Fruit fly (Drosophila melanogaster) whole organism, prepupa: ENCODE measurements around the gene Enoph.

ENCODE experiments used
- CG10669 ChIP-seq: fragments of 200-800 bp; sonication (Bioruptor generic); optimal IDR thresholded peaks from 3 replicates; lab custom pipeline; 2018; ENCODE audit warnings: missing biosample characterization, mild to moderate bottlenecking, missing genetic modification characterization, moderate library complexity
- CG11762 ChIP-seq: fragments of 200-800 bp; sonication (Bioruptor generic); optimal IDR thresholded peaks from 3 replicates; lab custom pipeline; 2016; ENCODE audit warnings: missing biosample characterization, missing genetic modification characterization; ENCODE audit not compliant: insufficient read depth
- CG15336 ChIP-seq: fragments of 200-800 bp; sonication (Bioruptor generic); IDR thresholded peaks from 2 replicates; pipeline ENCODE4 v1.3.6; 2022; ENCODE audit warnings: missing biosample characterization, missing genetic modification characterization
- CG1621 ChIP-seq: fragments of 200-800 bp; sonication (Bioruptor generic); optimal IDR thresholded peaks from 3 replicates; lab custom pipeline; 2018; ENCODE audit warnings: missing biosample characterization, mild to moderate bottlenecking, missing genetic modification characterization
- CG16779 ChIP-seq: fragments of 200-800 bp; sonication (Bioruptor generic); optimal IDR thresholded peaks from 3 replicates; lab custom pipeline; 2017; ENCODE audit warnings: missing biosample characterization, mild to moderate bottlenecking, missing genetic modification characterization
- CG3032 ChIP-seq: fragments of 200-800 bp; optimal IDR thresholded peaks from 2 replicates; lab custom pipeline; 2019; ENCODE audit warnings: missing biosample characterization, mild to moderate bottlenecking, missing genetic modification characterization, moderate library complexity
- CG31627 ChIP-seq: fragments of 200-800 bp; sonication (Bioruptor generic); optimal IDR thresholded peaks from 3 replicates; lab custom pipeline; 2016; ENCODE audit warnings: missing biosample characterization, missing genetic modification characterization
- CG34406 ChIP-seq: fragments of 200-800 bp; sonication (Bioruptor generic); optimal IDR thresholded peaks from 3 replicates; lab custom pipeline; 2016; ENCODE audit warnings: missing biosample characterization, missing genetic modification characterization
- CG4318 ChIP-seq: fragments of 200-800 bp; sonication (Bioruptor generic); optimal IDR thresholded peaks from 3 replicates; lab custom pipeline; 2017; ENCODE audit warnings: missing biosample characterization, mild to moderate bottlenecking, missing genetic modification characterization
- CG6163 ChIP-seq: fragments of 200-800 bp; sonication (Bioruptor generic); IDR thresholded peaks from 3 replicates; pipeline ENCODE4 v1.3.6; 2022; ENCODE audit warnings: missing biosample characterization, missing genetic modification characterization
- CG6792 ChIP-seq: fragments of 200-800 bp; sonication (Bioruptor generic); optimal IDR thresholded peaks from 3 replicates; lab custom pipeline; 2016; ENCODE audit warnings: missing biosample characterization, missing genetic modification characterization
- CG6808 ChIP-seq: fragments of 200-800 bp; sonication (Bioruptor generic); optimal IDR thresholded peaks from 3 replicates; lab custom pipeline; 2017; ENCODE audit warnings: missing biosample characterization, missing genetic modification characterization, mild to moderate bottlenecking, moderate library complexity, missing genetic modification reagents
- CG6854 ChIP-seq: fragments of 200-800 bp; sonication (Bioruptor generic); optimal IDR thresholded peaks from 2 replicates; lab custom pipeline; 2017; ENCODE audit warnings: missing biosample characterization, mild to moderate bottlenecking, missing genetic modification characterization
- CG8119 ChIP-seq: fragments of 200-800 bp; sonication (Bioruptor generic); IDR thresholded peaks from 3 replicates; pipeline ENCODE4 v1.3.6; 2022; ENCODE audit warnings: missing biosample characterization, missing genetic modification characterization
- CG8319 ChIP-seq: fragments of 200-800 bp; sonication (Bioruptor generic); optimal IDR thresholded peaks from 3 replicates; lab custom pipeline; 2016; ENCODE audit warnings: missing biosample characterization, missing genetic modification characterization
- CG8632 ChIP-seq: fragments of 200-800 bp; sonication (Bioruptor generic); optimal IDR thresholded peaks from 3 replicates; lab custom pipeline; 2016; ENCODE audit warnings: missing biosample characterization, missing genetic modification characterization
- CG9139 ChIP-seq: fragments of 200-800 bp; sonication (Bioruptor generic); optimal IDR thresholded peaks from 3 replicates; lab custom pipeline; 2017; ENCODE audit warnings: missing biosample characterization, mild to moderate bottlenecking, missing genetic modification characterization
- Eip75B ChIP-seq: fragments of 200-800 bp; sonication (Bioruptor generic); optimal IDR thresholded peaks from 3 replicates; lab custom pipeline; 2016; ENCODE audit warnings: missing biosample characterization, missing genetic modification characterization
- Eip78C ChIP-seq: fragments of 200-800 bp; sonication (Bioruptor generic); peaks from one replicate; lab custom pipeline; 2016; ENCODE audit warnings: missing biosample characterization, missing genetic modification characterization
- Eip93F ChIP-seq: fragments of 200-800 bp; sonication (Bioruptor generic); optimal IDR thresholded peaks from 2 replicates; lab custom pipeline; 2016; ENCODE audit warnings: missing biosample characterization, mild to moderate bottlenecking, missing genetic modification characterization
- Ets96B ChIP-seq: fragments of 200-800 bp; optimal IDR thresholded peaks from 2 replicates; lab custom pipeline; 2019; ENCODE audit warnings: missing biosample characterization, mild to moderate bottlenecking, missing genetic modification characterization, moderate library complexity
- Gug ChIP-seq: fragments of 200-800 bp; sonication (Bioruptor generic); IDR thresholded peaks from 2 replicates; pipeline ENCODE4 v1.3.6; 2022; ENCODE audit warnings: missing biosample characterization, missing genetic modification characterization
- Hr38 ChIP-seq: sonication (Bioruptor generic); optimal IDR thresholded peaks from 2 replicates; lab custom pipeline; 2016; ENCODE audit warnings: missing biosample characterization, missing genetic modification characterization
- Hr39 ChIP-seq: fragments of 200-800 bp; sonication (Bioruptor generic); optimal IDR thresholded peaks from 2 replicates; lab custom pipeline; 2016; ENCODE audit warnings: missing biosample characterization, missing genetic modification characterization
- Sox14 ChIP-seq: fragments of 200-800 bp; sonication (Bioruptor generic); optimal IDR thresholded peaks from 3 replicates; lab custom pipeline; 2016; ENCODE audit warnings: missing biosample characterization, missing genetic modification characterization
- Sox15 ChIP-seq: fragments of 200-800 bp; sonication (Bioruptor generic); optimal IDR thresholded peaks from 3 replicates; lab custom pipeline; 2016; ENCODE audit warnings: missing biosample characterization, missing genetic modification characterization
- achi ChIP-seq: fragments of 200-800 bp; sonication (Bioruptor generic); optimal IDR thresholded peaks from 3 replicates; lab custom pipeline; 2016; ENCODE audit warnings: missing biosample characterization, missing genetic modification characterization
- cyc ChIP-seq: fragments of 200-800 bp; sonication (Bioruptor generic); optimal IDR thresholded peaks from 3 replicates; lab custom pipeline; 2016; ENCODE audit warnings: missing biosample characterization, missing genetic modification characterization
- dac ChIP-seq: fragments of 200-800 bp; sonication (Bioruptor generic); optimal IDR thresholded peaks from 2 replicates; lab custom pipeline; 2017; ENCODE audit warnings: missing biosample characterization, mild to moderate bottlenecking, missing genetic modification characterization
- eg ChIP-seq: fragments of 200-800 bp; sonication (Bioruptor generic); IDR thresholded peaks from 3 replicates; pipeline ENCODE4 v1.3.6; 2022; ENCODE audit warnings: missing biosample characterization, missing genetic modification characterization
- esn ChIP-seq: fragments of 200-800 bp; sonication (Bioruptor generic); optimal IDR thresholded peaks from 2 replicates; lab custom pipeline; 2016; ENCODE audit warnings: missing biosample characterization, mild to moderate bottlenecking, missing genetic modification characterization, moderate library complexity
- fd59A ChIP-seq: fragments of 200-800 bp; sonication (Bioruptor generic); optimal IDR thresholded peaks from 2 replicates; lab custom pipeline; 2017; ENCODE audit warnings: missing biosample characterization, mild to moderate bottlenecking, missing genetic modification characterization, missing genetic modification reagents
- fkh ChIP-seq: fragments of 200-800 bp; sonication (Bioruptor generic); optimal IDR thresholded peaks from 3 replicates; lab custom pipeline; 2017; ENCODE audit warnings: missing biosample characterization, mild to moderate bottlenecking, missing genetic modification characterization, moderate library complexity
- lz ChIP-seq: fragments of 200-800 bp; sonication (Bioruptor generic); optimal IDR thresholded peaks from 3 replicates; lab custom pipeline; 2016; ENCODE audit warnings: missing biosample characterization, missing genetic modification characterization
- net ChIP-seq: fragments of 200-800 bp; sonication (Bioruptor generic); optimal IDR thresholded peaks from 3 replicates; lab custom pipeline; 2016; ENCODE audit warnings: missing biosample characterization, missing genetic modification characterization
- pdm3 ChIP-seq: fragments of 200-800 bp; sonication (Bioruptor generic); optimal IDR thresholded peaks from 3 replicates; lab custom pipeline; 2016; ENCODE audit warnings: missing biosample characterization, missing genetic modification characterization
- spab ChIP-seq: fragments of 200-800 bp; sonication (Bioruptor generic); optimal IDR thresholded peaks from 2 replicates; lab custom pipeline; 2017; ENCODE audit warnings: missing biosample characterization, mild to moderate bottlenecking, missing genetic modification characterization, missing genetic modification reagents
- ss ChIP-seq, 2 experiments: fragments of 200-800 bp; sonication (Bioruptor generic); optimal IDR thresholded peaks; 2 replicates in 1 of 2; 3 replicates in 1 of 2; lab custom pipeline; 2017 to 2018; ENCODE audit warnings: mild to moderate bottlenecking in 2 of 2, missing biosample characterization in 2 of 2, missing genetic modification characterization in 2 of 2, moderate library complexity in 1 of 2
- svp ChIP-seq: fragments of 200-800 bp; sonication (Bioruptor generic); peaks from one replicate; lab custom pipeline; 2016; ENCODE audit warnings: missing biosample characterization, missing genetic modification characterization

Gene Enoph

DNA sequence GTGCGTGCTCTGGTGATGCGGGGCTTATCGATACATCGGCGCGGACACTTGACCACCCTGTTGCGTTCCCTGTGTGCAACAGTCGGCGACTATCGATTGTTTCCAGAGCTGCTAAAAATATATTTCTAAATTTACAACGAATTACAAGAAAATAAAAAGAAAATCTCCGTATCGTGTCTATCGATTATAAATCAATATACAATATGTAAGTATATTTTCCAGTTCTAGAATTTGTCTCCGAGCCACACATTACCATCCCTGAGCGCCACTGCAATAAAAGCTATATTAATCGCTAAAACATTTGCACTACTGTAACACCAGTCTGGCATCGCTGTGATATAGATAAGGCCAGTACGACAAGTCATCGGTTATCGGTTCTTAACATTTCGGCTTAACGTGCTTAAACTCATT lies 24.3 kb downstream of the Enoph start, which contains the start of the genes Kat60 and Mms19 (continued):
- TF ChIP-seq CG8632 (GFP tag; lab: Kevin White, UChicago), result peak; percentile 29
- peak; percentile 68 for TF ChIP-seq pdm3 (GFP tag; lab: Kevin White, UChicago)
- TF ChIP-seq cyc (GFP tag; lab: Kevin White, UChicago), result peak; percentile 77
- peak; percentile 48 for TF ChIP-seq achi (GFP tag; lab: Kevin White, UChicago)
- TF ChIP-seq CG34406, result peak; percentile 16
- TF ChIP-seq, all 60 proteins: peak for 27

DNA sequence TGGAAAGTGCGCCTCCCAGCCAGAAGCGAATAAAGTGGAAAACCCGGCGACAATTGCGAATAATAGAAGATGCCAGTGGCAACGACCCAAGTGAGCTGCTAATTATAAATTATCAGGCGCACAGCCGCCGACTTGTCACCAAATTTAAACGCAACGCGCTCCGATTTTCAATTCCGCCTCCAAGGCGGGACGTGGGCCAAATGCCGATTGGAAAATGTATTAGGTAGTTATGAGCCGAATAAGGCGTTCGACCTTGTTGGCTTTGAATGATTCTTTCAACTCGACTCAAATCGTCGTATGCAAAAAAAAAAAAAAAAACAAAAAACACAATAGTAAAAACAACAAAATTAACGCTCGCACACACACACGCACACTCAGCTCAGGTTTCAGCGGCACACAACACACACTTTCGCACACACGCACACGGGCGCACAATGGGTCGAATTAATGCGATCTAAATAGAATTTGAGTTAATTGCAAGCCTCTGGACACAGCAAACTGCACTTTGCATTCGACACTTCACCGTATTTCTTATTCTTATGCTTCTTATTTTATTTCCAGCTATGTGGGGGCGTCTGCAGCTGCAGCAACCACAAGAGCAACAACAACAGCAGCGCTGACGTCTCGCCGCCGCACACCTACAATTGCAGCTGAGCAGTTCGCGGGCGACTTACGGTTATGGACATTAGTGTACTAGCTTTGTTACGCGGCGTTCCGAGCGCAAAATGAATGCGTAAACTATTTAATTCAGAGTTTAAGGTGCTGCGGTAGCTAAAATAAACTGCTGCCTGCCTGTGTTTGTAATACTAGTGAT lies 24.9 kb downstream of the Enoph start:
- peak; percentile 32; the same call in 1 of the 2 replicates for TF ChIP-seq CG15336 (GFP tag; lab: Robert Waterston, UW)
- TF ChIP-seq CG8119 (GFP tag; lab: Robert Waterston, UW), result peak; percentile 52
- TF ChIP-seq fkh (GFP tag; lab: Kevin White, UChicago), result no peak
- TF ChIP-seq CG16779 (tag; lab: Kevin White, UChicago), result peak; percentile 53
- no peak for TF ChIP-seq CG31627
- peak in 1 of 2 experiments; percentile 44 for TF ChIP-seq ss (GFP tag; optimal IDR thresholded peaks at IDR 0.05; lab: Kevin White, UChicago)
- TF ChIP-seq, all 60 proteins: peak for 4

DNA sequence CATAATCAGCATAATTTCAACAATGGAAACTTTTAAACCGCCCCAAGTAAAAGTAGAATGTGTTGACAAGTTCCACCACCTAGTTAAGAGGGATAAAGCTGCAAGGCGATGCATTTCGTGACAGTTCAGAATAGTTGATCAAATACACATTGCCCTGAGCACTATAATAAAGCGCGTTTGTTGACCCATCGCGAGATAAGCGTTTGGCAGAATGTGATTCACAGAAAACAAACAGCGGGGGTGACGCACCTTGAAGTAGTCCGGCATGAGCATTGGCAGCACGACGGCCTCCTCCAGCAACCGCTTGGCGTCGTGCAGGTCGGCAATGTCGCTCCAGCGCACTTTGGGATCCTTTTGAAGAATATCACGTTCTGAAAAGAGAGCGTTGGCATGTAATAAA lies 27.0 kb downstream of the Enoph start:
- TF ChIP-seq CG6854 (GFP tag; lab: Kevin White, UChicago) (no peak), eg (GFP tag; lab: Robert Waterston, UW) (0 out of 3 replicates have a peak, but pooled peaks have one; percentile 31)

DNA sequence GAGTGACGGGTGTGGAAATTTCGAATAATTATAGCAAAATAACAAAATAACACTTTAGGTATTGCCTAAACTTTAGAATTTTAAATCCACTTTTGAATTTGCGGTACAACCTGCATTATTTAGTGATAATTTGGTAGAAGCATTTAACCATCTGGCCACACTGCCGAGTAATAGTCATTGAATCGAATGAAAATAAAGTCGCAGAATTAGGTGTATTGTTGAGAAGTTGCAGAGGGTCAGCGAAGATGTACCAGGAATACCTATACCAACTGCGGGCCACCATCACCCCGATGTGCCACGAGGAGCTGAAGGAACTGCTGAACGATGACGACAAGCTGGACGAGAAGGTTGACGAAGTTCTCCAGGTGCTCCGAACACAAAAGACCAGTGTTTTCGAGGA lies 30.5 kb downstream of the Enoph start, which contains the start of gene Vps37B:
Gene Vps37B (plus strand): TSS at position 134 of the 400 bp plus-strand sequence.
- TF ChIP-seq Gug (GFP tag; lab: Robert Waterston, UW) (no peak), Hr38 (GFP tag; lab: Kevin White, UChicago) (no peak), CG11762 (GFP tag; lab: Kevin White, UChicago) (no peak), Eip93F (no peak)

DNA sequence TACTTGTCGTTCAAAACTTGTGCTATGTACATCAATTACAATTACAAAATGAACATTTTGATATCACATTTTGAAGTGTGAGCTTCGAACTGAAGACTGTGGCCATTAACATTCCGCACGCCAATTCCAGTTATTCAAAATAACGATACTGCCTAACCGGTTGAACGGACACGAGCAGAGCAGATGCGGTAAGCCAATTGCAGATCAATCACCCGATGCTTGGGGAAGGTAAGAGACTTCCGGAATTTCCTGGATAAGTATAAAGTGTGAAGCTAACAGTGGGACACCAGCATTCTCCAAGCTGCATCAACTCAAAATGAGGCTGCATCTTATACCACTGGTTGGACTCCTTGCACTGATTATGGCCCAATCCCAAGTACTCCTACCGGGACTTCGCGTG lies 32.6 kb downstream of the Enoph start, which contains the start of gene CG14664:
Gene CG14664 (plus strand): TSS at position 301 of the 400 bp plus-strand sequence.
- TF ChIP-seq CG4318 (no peak), dac (GFP tag; lab: Kevin White, UChicago) (no peak), CG8319 (GFP tag; lab: Kevin White, UChicago) (no peak)

DNA sequence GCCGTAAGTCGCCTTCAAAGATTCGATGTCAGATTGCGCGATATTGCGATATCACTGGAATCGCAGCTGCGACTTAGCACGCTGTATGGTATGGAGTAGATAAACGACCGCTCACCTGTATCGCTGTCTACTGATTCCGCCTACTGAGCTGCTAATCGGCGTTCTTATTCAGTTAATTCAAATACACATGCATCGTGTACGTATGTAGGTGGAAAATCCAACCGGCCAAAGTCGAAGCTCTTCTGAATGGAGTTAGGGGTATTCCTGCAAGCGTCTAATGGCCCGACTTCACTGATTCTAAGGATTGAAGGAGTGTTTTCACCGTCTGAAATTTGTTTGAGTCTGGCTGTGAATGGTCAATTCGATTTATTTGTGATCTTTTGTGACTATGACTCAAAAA lies 33.3 kb downstream of the Enoph start, which contains the start of gene CG2604:
Gene CG2604 (minus strand): TSS at position 231 of the 400 bp plus-strand sequence.
- no peak for TF ChIP-seq Eip75B (GFP tag; lab: Kevin White, UChicago)
- TF ChIP-seq lz (GFP tag; lab: Kevin White, UChicago), result peak; percentile 1
- no peak for TF ChIP-seq CG10669 (GFP tag; lab: Kevin White, UChicago)
- TF ChIP-seq CG6854 (GFP tag; lab: Kevin White, UChicago), result peak; percentile 64
- peak; percentile 29 for TF ChIP-seq esn
- peak; percentile 33 for TF ChIP-seq Sox14
- TF ChIP-seq Ets96B (tag; lab: Kevin White, UChicago), result peak; percentile 9
- peak in 1 of 2 experiments; percentile 72 for TF ChIP-seq ss (GFP tag; optimal IDR thresholded peaks at IDR 0.05; lab: Kevin White, UChicago)
- TF ChIP-seq spab (GFP tag; lab: Kevin White, UChicago), result no peak
- no peak for TF ChIP-seq svp (GFP tag; lab: Kevin White, UChicago)
- no peak for TF ChIP-seq fd59A (GFP tag; lab: Kevin White, UChicago)
- no peak for TF ChIP-seq CG34406
- TF ChIP-seq CG3032 (tag; lab: Kevin White, UChicago), result peak; percentile 38
- peak; percentile 23 for TF ChIP-seq CG31627
- TF ChIP-seq CG6792 (GFP tag; lab: Kevin White, UChicago), result no peak
- no peak for TF ChIP-seq Hr39 (GFP tag; lab: Kevin White, UChicago)
- no peak for TF ChIP-seq CG6163 (GFP tag; lab: Robert Waterston, UW)
- TF ChIP-seq CG6808 (GFP tag; lab: Kevin White, UChicago), result peak; percentile 56
- TF ChIP-seq CG1621 (tag; lab: Kevin White, UChicago), result peak; percentile 31
- TF ChIP-seq Eip78C (GFP tag; lab: Kevin White, UChicago), result peak; percentile 68
- TF ChIP-seq net (GFP tag; lab: Kevin White, UChicago), result no peak
- TF ChIP-seq dac (GFP tag; lab: Kevin White, UChicago), result peak; percentile 67
- TF ChIP-seq Sox15 (GFP tag; lab: Kevin White, UChicago), result no peak
- no peak for TF ChIP-seq pdm3 (GFP tag; lab: Kevin White, UChicago)
- no peak for TF ChIP-seq Gug (GFP tag; lab: Robert Waterston, UW)
- no peak for TF ChIP-seq CG9139 (GFP tag; lab: Kevin White, UChicago)
